Worm (Caenorhabditis elegans) whole organism, mixed stage, embryonic: Measurements from ENCODE around the gene exc-12.

Experiments used
- nhr-12 ChIP-seq: fragments of 150-350 bp; optimal IDR thresholded peaks from 2 replicates; lab custom pipeline; 2014; ENCODE audit warnings: missing biosample characterization, missing genetic modification characterization
- unc-120 ChIP-seq: sonication (generic microtip); optimal IDR thresholded peaks from 2 replicates; lab custom pipeline; 2017; ENCODE audit warnings: missing genetic modification characterization, missing compliant biosample characterization; ENCODE audit not compliant: poor library complexity, severe bottlenecking

Gene exc-12

DNA sequence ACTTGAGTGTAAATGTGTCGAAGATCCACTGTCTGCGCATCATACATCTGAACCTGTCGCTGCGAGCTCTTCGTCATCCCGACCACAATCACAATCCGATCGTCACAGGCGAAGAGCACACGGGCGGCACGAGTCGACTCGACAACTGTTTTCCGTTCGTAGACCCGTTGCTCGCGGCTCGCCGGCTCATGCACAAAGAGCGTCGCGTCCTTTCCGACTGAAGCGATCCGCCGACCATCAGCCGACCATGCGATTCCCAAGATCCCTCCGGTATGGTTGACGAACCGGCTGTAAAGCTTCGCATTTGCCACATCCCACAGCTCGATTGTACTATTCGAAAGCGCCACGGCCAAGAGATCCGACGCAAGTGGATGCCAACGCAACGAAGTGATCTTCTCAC is 51.8 kb downstream of the exc-12 start:
- TF ChIP-seq unc-120 (tag; lab: Kevin White, UChicago) (no peak), nhr-12 (no peak)
